Fruit fly (Drosophila melanogaster) whole organism, embryonic: Measurements from ENCODE around the gene CG31910.

ENCODE experiments used
- Adf1 ChIP-seq: fragments of 200-800 bp; sonication (Bioruptor generic); IDR thresholded peaks from 2 replicates; pipeline ENCODE4 v1.3.6; 2022; ENCODE audit warnings: missing biosample characterization, missing genetic modification characterization
- Asciz ChIP-seq: fragments of 200-800 bp; sonication (Bioruptor generic); optimal IDR thresholded peaks from 2 replicates; lab custom pipeline; 2017; ENCODE audit warnings: missing biosample characterization, mild to moderate bottlenecking, missing genetic modification characterization, missing genetic modification reagents
- Bdp1 ChIP-seq: fragments of 200-800 bp; sonication (Bioruptor generic); optimal IDR thresholded peaks from 3 replicates; lab custom pipeline; 2016; ENCODE audit warnings: missing biosample characterization, missing genetic modification characterization
- CG10565 ChIP-seq: fragments of 200-800 bp; sonication (Bioruptor generic); optimal IDR thresholded peaks from 3 replicates; lab custom pipeline; 2016; ENCODE audit warnings: missing biosample characterization, mild to moderate bottlenecking, missing genetic modification characterization
- CG12236 ChIP-seq: fragments of 200-800 bp; sonication (Bioruptor generic); optimal IDR thresholded peaks from 2 replicates; lab custom pipeline; 2016; ENCODE audit warnings: missing biosample characterization, missing genetic modification characterization
- CG1529 ChIP-seq: fragments of 200-800 bp; sonication (Bioruptor generic); optimal IDR thresholded peaks from 3 replicates; lab custom pipeline; 2018; ENCODE audit warnings: missing biosample characterization, missing genetic modification characterization
- CG17829 ChIP-seq: fragments of 200-800 bp; optimal IDR thresholded peaks from 2 replicates; lab custom pipeline; 2019; ENCODE audit warnings: missing biosample characterization, mild to moderate bottlenecking, missing genetic modification characterization, moderate library complexity
- CG2116 ChIP-seq: fragments of 200-800 bp; sonication (Bioruptor generic); optimal IDR thresholded peaks from 3 replicates; lab custom pipeline; 2018; ENCODE audit warnings: missing biosample characterization, mild to moderate bottlenecking, missing genetic modification characterization
- CG2199 ChIP-seq: fragments of 200-800 bp; sonication (Bioruptor generic); IDR thresholded peaks from 3 replicates; pipeline ENCODE4 v1.3.6; 2022; ENCODE audit warnings: missing biosample characterization, missing genetic modification characterization
- CG2678 ChIP-seq: fragments of 200-800 bp; sonication (Bioruptor generic); optimal IDR thresholded peaks from 3 replicates; lab custom pipeline; 2019; ENCODE audit warnings: missing biosample characterization, mild to moderate bottlenecking, missing genetic modification characterization, moderate library complexity
- CG30020 ChIP-seq: fragments of 200-800 bp; optimal IDR thresholded peaks from 2 replicates; lab custom pipeline; 2019; ENCODE audit warnings: missing biosample characterization, mild to moderate bottlenecking, missing genetic modification characterization, moderate library complexity
- CG31441 ChIP-seq: fragments of 200-800 bp; sonication (Bioruptor generic); IDR thresholded peaks from 2 replicates; pipeline ENCODE4 v1.3.6; 2022; ENCODE audit warnings: missing biosample characterization, missing genetic modification characterization
- CG3726 ChIP-seq: fragments of 200-800 bp; sonication (Bioruptor generic); IDR thresholded peaks from 3 replicates; pipeline ENCODE4, ENCODE4 v1.3.6; 2022; ENCODE audit warnings: missing biosample characterization, missing genetic modification characterization
- CG5180 ChIP-seq: fragments of 200-800 bp; sonication (Bioruptor generic); optimal IDR thresholded peaks from 3 replicates; lab custom pipeline; 2017; ENCODE audit warnings: missing biosample characterization, missing genetic modification characterization, mild to moderate bottlenecking, moderate library complexity, missing genetic modification reagents
- CG6254 ChIP-seq: fragments of 200-800 bp; sonication (Bioruptor generic); optimal IDR thresholded peaks from 3 replicates; lab custom pipeline; 2017; ENCODE audit warnings: mild to moderate bottlenecking, missing biosample characterization, missing genetic modification reagents, missing genetic modification characterization
- CG7745 ChIP-seq: fragments of 200-800 bp; sonication (Bioruptor generic); optimal IDR thresholded peaks from 2 replicates; lab custom pipeline; 2018; ENCODE audit warnings: missing biosample characterization, mild to moderate bottlenecking, missing genetic modification characterization, moderate library complexity
- CG7963 ChIP-seq: fragments of 200-800 bp; sonication (Bioruptor generic); IDR thresholded peaks from 3 replicates; pipeline ENCODE4 v1.3.6; 2022; ENCODE audit warnings: missing biosample characterization, missing genetic modification characterization; ENCODE audit not compliant: partially characterized antibody
- CG8281 ChIP-seq: fragments of 200-800 bp; sonication (Bioruptor generic); optimal IDR thresholded peaks from 2 replicates; lab custom pipeline; 2018; ENCODE audit warnings: missing biosample characterization, mild to moderate bottlenecking, missing genetic modification characterization, moderate library complexity
- CG9609 ChIP-seq: fragments of 200-800 bp; sonication (Bioruptor generic); optimal IDR thresholded peaks from 3 replicates; lab custom pipeline; 2016; ENCODE audit warnings: missing biosample characterization, missing genetic modification characterization
- CG9797 ChIP-seq: fragments of 200-800 bp; sonication (Bioruptor generic); optimal IDR thresholded peaks from 3 replicates; lab custom pipeline; 2018; ENCODE audit warnings: missing biosample characterization, mild to moderate bottlenecking, missing genetic modification characterization
- CHES-1-like ChIP-seq: fragments of 200-800 bp; sonication (Bioruptor generic); optimal IDR thresholded peaks from 2 replicates; lab custom pipeline; 2016; ENCODE audit warnings: missing biosample characterization, missing genetic modification characterization
- CTCF ChIP-seq: fragments of 200-800 bp; sonication (Bioruptor generic); optimal IDR thresholded peaks from 2 replicates; lab custom pipeline; 2017; ENCODE audit warnings: missing biosample characterization, mild to moderate bottlenecking, missing genetic modification characterization, moderate library complexity
- Fer2 ChIP-seq: fragments of 200-800 bp; sonication (Bioruptor generic); optimal IDR thresholded peaks from 2 replicates; lab custom pipeline; 2018; ENCODE audit warnings: missing biosample characterization, mild to moderate bottlenecking, missing genetic modification characterization, moderate library complexity
- H2.0 ChIP-seq: fragments of 200-800 bp; sonication (Bioruptor generic); IDR thresholded peaks from 2 replicates; pipeline ENCODE4 v1.3.6; 2022; ENCODE audit warnings: missing biosample characterization, missing genetic modification characterization
- Med ChIP-seq: fragments of 200-800 bp; sonication (Bioruptor generic); peaks from one replicate; lab custom pipeline; 2016; ENCODE audit warnings: missing biosample characterization, missing genetic modification characterization, mild to moderate bottlenecking, inconsistent platforms, moderate library complexity
- NfI ChIP-seq: fragments of 200-800 bp; sonication (Bioruptor generic); optimal IDR thresholded peaks from 3 replicates; lab custom pipeline; 2018; ENCODE audit warnings: missing biosample characterization, mild to moderate bottlenecking, missing genetic modification characterization, moderate library complexity
- YL-1 ChIP-seq: fragments of 200-800 bp; sonication (Bioruptor generic); optimal IDR thresholded peaks from 3 replicates; lab custom pipeline; 2017; ENCODE audit warnings: missing biosample characterization, mild to moderate bottlenecking, missing genetic modification characterization
- bab2 ChIP-seq: fragments of 200-800 bp; sonication (Bioruptor generic); optimal IDR thresholded peaks from 2 replicates; lab custom pipeline; 2016; ENCODE audit warnings: missing biosample characterization, missing genetic modification characterization
- danr ChIP-seq: fragments of 200-800 bp; sonication (Bioruptor generic); IDR thresholded peaks from 2 replicates; pipeline ENCODE4 v1.3.6; 2022; ENCODE audit warnings: missing biosample characterization, missing genetic modification characterization
- jigr1 ChIP-seq: fragments of 200-800 bp; sonication (Bioruptor generic); IDR thresholded peaks from 3 replicates; pipeline ENCODE4 v1.3.6; 2022; ENCODE audit warnings: missing biosample characterization, missing genetic modification characterization
- pum ChIP-seq: fragments of 200-800 bp; sonication (Bioruptor generic); optimal IDR thresholded peaks from 2 replicates; lab custom pipeline; 2016; ENCODE audit warnings: missing biosample characterization, missing genetic modification characterization
- ranshi ChIP-seq: fragments of 200-800 bp; sonication (Bioruptor generic); IDR thresholded peaks from 2 replicates; pipeline ENCODE4 v1.3.6; 2022; ENCODE audit warnings: missing biosample characterization, missing genetic modification characterization
- rib ChIP-seq: fragments of 200-800 bp; sonication (Bioruptor generic); IDR thresholded peaks from 2 replicates; pipeline ENCODE4 v1.3.6; 2022; ENCODE audit warnings: missing biosample characterization, missing genetic modification characterization
- sd ChIP-seq: fragments of 200-800 bp; sonication (Bioruptor generic); optimal IDR thresholded peaks from 3 replicates; lab custom pipeline; 2018; ENCODE audit warnings: missing biosample characterization, mild to moderate bottlenecking, missing genetic modification characterization, moderate library complexity
- sens ChIP-seq: fragments of 200-800 bp; sonication (Bioruptor generic); peaks from one replicate; lab custom pipeline; 2016; ENCODE audit warnings: missing biosample characterization, missing genetic modification characterization
- tap ChIP-seq: fragments of 200-800 bp; optimal IDR thresholded peaks from 3 replicates; lab custom pipeline; 2019; ENCODE audit warnings: missing biosample characterization, mild to moderate bottlenecking, missing genetic modification characterization, moderate library complexity
- trem ChIP-seq: fragments of 200-800 bp; optimal IDR thresholded peaks from 3 replicates; lab custom pipeline; 2019; ENCODE audit warnings: missing biosample characterization, mild to moderate bottlenecking, missing genetic modification characterization, moderate library complexity
- wek ChIP-seq: fragments of 200-800 bp; sonication (Bioruptor generic); optimal IDR thresholded peaks from 3 replicates; lab custom pipeline; 2018; ENCODE audit warnings: missing biosample characterization, mild to moderate bottlenecking, missing genetic modification characterization, moderate library complexity
- zen ChIP-seq: fragments of 200-800 bp; sonication (Bioruptor generic); optimal IDR thresholded peaks from 3 replicates; lab custom pipeline; 2018; ENCODE audit warnings: missing biosample characterization, mild to moderate bottlenecking, missing genetic modification characterization, moderate library complexity
- zf30C ChIP-seq: fragments of 200-800 bp; sonication (Bioruptor generic); optimal IDR thresholded peaks from 3 replicates; lab custom pipeline; 2018; ENCODE audit warnings: missing biosample characterization, mild to moderate bottlenecking, missing genetic modification characterization

Gene CG31910

DNA sequence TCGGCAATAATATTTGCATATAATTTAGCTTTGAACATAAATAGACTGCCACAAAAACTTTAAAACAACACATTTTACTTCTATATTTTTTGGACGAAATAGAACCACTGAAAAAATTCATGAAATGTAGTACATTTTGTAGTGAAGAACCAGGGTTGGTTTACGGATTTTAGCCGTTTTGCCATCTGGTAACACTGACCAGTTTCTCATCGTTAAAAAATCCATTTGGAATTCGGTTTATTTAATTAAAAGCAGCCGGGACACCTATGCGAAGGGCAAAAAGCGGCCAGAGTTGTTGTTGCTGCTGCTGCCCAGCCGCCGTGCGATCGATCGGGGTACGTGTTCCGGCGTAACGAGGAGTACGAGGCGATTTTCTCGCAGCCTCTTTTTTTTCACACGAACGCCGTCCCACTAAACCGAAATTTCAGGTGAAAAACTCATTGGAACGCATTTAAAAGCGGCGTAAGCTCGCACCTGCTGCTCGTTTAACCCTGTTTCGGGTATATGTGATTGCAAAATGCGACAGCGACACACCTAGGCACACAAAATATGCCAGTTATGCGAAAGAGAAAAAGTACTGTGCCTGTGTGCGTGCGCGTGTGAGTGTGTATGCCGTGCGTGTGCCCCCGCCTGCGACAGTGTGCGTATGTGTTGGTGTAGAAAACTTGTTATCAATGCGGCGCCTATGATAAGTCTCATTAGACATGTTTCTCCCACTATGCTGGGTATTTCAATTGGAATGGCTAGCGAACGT, 21.5 kb downstream of the CG31910 start, which contains the start of gene Liprin-alpha (continued):
- TF ChIP-seq Med (GFP tag; lab: Kevin White, UChicago), result peak; percentile 79
- TF ChIP-seq rib (GFP tag; lab: Robert Waterston, UW), result 0 out of 2 replicates have a peak, but pooled peaks have one; percentile 33
- no peak for TF ChIP-seq bab2 (GFP tag; lab: Kevin White, UChicago)
- TF ChIP-seq zen (tag; lab: Kevin White, UChicago), result peak; percentile 16
- 0 out of 3 replicates have a peak, but pooled peaks have one; percentile 4 for TF ChIP-seq CG7963 (GFP tag; lab: Robert Waterston, UW)
- TF ChIP-seq CG30020 (tag; lab: Kevin White, UChicago), result no peak
- TF ChIP-seq trem (tag; lab: Kevin White, UChicago), result no peak
- TF ChIP-seq zf30C, result no peak
- TF ChIP-seq CG1529 (GFP tag; lab: Kevin White, UChicago), result peak; percentile 87
- no peak for TF ChIP-seq jigr1 (GFP tag; lab: Robert Waterston, UW)
- peak; percentile 51 for TF ChIP-seq CG9797 (GFP tag; lab: Kevin White, UChicago)
- no peak for TF ChIP-seq CG8281 (tag; lab: Kevin White, UChicago)
- no peak for TF ChIP-seq CTCF (GFP tag; lab: Kevin White, UChicago)
- no peak for TF ChIP-seq CG2116 (GFP tag; lab: Kevin White, UChicago)
- no peak for TF ChIP-seq Bdp1 (GFP tag; lab: Kevin White, UChicago)
- no peak for TF ChIP-seq CG31441 (GFP tag; lab: Robert Waterston, UW)
- no peak for TF ChIP-seq pum (GFP tag; lab: Kevin White, UChicago)
- no peak for TF ChIP-seq CG9609 (GFP tag; lab: Kevin White, UChicago)
- no peak for TF ChIP-seq CG2678 (tag; lab: Kevin White, UChicago)
- TF ChIP-seq CG17829 (tag; lab: Kevin White, UChicago), result no peak
- no peak for TF ChIP-seq CG10565
- no peak for TF ChIP-seq CG5180 (GFP tag; lab: Kevin White, UChicago)
- TF ChIP-seq CG7745 (tag; lab: Kevin White, UChicago), result no peak
- no peak for TF ChIP-seq CHES-1-like
- no peak for TF ChIP-seq NfI (GFP tag; lab: Kevin White, UChicago)
- peak; percentile 43 for TF ChIP-seq sens
- TF ChIP-seq H2.0 (GFP tag; lab: Robert Waterston, UW), result no peak
- TF ChIP-seq CG2199 (GFP tag; lab: Robert Waterston, UW), result no peak
- TF ChIP-seq CG6254, result no peak
- peak; percentile 99 for TF ChIP-seq sd (tag; lab: Kevin White, UChicago)
- no peak for TF ChIP-seq wek (GFP tag; lab: Kevin White, UChicago)
- TF ChIP-seq YL-1, result peak; percentile 86
- no peak for TF ChIP-seq CG3726
- no peak for TF ChIP-seq ranshi (GFP tag; lab: Robert Waterston, UW)
- TF ChIP-seq Fer2 (tag; lab: Kevin White, UChicago), result no peak
- no peak for TF ChIP-seq danr (GFP tag; lab: Robert Waterston, UW)
- TF ChIP-seq CG12236 (GFP tag; lab: Kevin White, UChicago), result no peak
- no peak for TF ChIP-seq Adf1 (GFP tag; lab: Robert Waterston, UW)
- TF ChIP-seq Asciz, result no peak
- TF ChIP-seq tap, result no peak
